Worm (Caenorhabditis elegans) whole organism, L4/young adult: Measurements from ENCODE around the gene set-25.

Experiments used
- W03F9.2 ChIP-seq: fragments of 150-350 bp; optimal IDR thresholded peaks from 2 replicates; lab custom pipeline; 2014; ENCODE audit warnings: missing biosample characterization, missing genetic modification characterization
- him-1 ChIP-seq: sonication (generic microtip); optimal IDR thresholded peaks from 2 replicates; lab custom pipeline; 2016; ENCODE audit warnings: missing genotype, missing genetic modification reagents, missing genetic modification characterization, missing compliant biosample characterization

ce11 chrIII:13322578-13322977 is 29.7 kb upstream of the set-25 start, which contains the start of gene F53A2.11:
- TF ChIP-seq him-1 (tag; lab: Kevin White, UChicago) (no peak), W03F9.2 (tag; lab: Kevin White, UChicago) (no peak)
